Worm (Caenorhabditis elegans) whole organism, early embryonic: ENCODE data around the gene ZC373.2.

Source experiments
- B0310.2 ChIP-seq: sonication (generic microtip); optimal IDR thresholded peaks from 2 replicates; lab custom pipeline; 2016; ENCODE audit warnings: mild to moderate bottlenecking, missing genetic modification characterization, missing compliant biosample characterization
- F13C5.2 ChIP-seq: sonication (generic microtip); optimal IDR thresholded peaks from 2 replicates; lab custom pipeline; 2017; ENCODE audit warnings: mild to moderate bottlenecking, missing genetic modification characterization, inconsistent platforms, missing compliant biosample characterization
- aly-1 ChIP-seq: sonication (generic microtip); optimal IDR thresholded peaks from 2 replicates; lab custom pipeline; 2016; ENCODE audit warnings: missing genetic modification characterization, missing compliant biosample characterization
- ama-1 ChIP-seq: fragments of 150-350 bp; optimal IDR thresholded peaks from 2 replicates; lab custom pipeline; 2014
- ceh-13 ChIP-seq: fragments of 200-800 bp; sonication (Bioruptor generic); optimal IDR thresholded peaks from 2 replicates; lab custom pipeline; 2018; ENCODE audit warnings: mild to moderate bottlenecking, missing genetic modification characterization, missing compliant biosample characterization
- ceh-36 ChIP-seq: sonication (generic microtip); optimal IDR thresholded peaks from 2 replicates; lab custom pipeline; 2016; ENCODE audit warnings: missing genetic modification characterization, inconsistent platforms, missing compliant biosample characterization
- ets-7 ChIP-seq: sonication (generic microtip); optimal IDR thresholded peaks from 2 replicates; lab custom pipeline; 2016; ENCODE audit warnings: missing genotype, missing genetic modification characterization, missing compliant biosample characterization
- flt-1 ChIP-seq: fragments of 200-800 bp; sonication (Bioruptor generic); IDR thresholded peaks from 2 replicates; pipeline ENCODE4 v1.3.6; 2022; ENCODE audit warnings: missing genetic modification characterization, missing compliant biosample characterization
- hmbx-1 ChIP-seq: sonication (generic microtip); optimal IDR thresholded peaks from 2 replicates; lab custom pipeline; 2016; ENCODE audit warnings: mild to moderate bottlenecking, missing genetic modification characterization, missing compliant biosample characterization
- hmg-4 ChIP-seq: fragments of 200-800 bp; sonication (Bioruptor generic); optimal IDR thresholded peaks from 2 replicates; lab custom pipeline; 2018; ENCODE audit warnings: mild to moderate bottlenecking, missing genetic modification characterization, missing compliant biosample characterization
- hnd-1 ChIP-seq: sonication (generic microtip); optimal IDR thresholded peaks from 2 replicates; lab custom pipeline; 2016; ENCODE audit warnings: missing genetic modification characterization, missing compliant biosample characterization
- pes-1 ChIP-seq: fragments of 200-800 bp; sonication (Bioruptor generic); IDR thresholded peaks from 2 replicates; pipeline ENCODE4 v1.3.6; 2022; ENCODE audit warnings: missing genetic modification reagents, missing genetic modification characterization, missing compliant biosample characterization
- scrt-1 ChIP-seq: fragments of 200-800 bp; sonication (Bioruptor generic); IDR thresholded peaks from 2 replicates; pipeline ENCODE4 v1.3.6; 2022; ENCODE audit warnings: missing genetic modification characterization, missing compliant biosample characterization
- sea-1 ChIP-seq: fragments of 200-800 bp; sonication (Bioruptor generic); conservative IDR thresholded peaks from 2 replicates; pipeline ENCODE4 v1.3.6; 2022; ENCODE audit warnings: missing genetic modification characterization, missing compliant biosample characterization
- tbx-11 ChIP-seq: fragments of 200-800 bp; sonication (Bioruptor generic); IDR thresholded peaks from 2 replicates; pipeline ENCODE4 v1.3.6; 2022; ENCODE audit warnings: missing genetic modification characterization, missing compliant biosample characterization
- tbx-37 ChIP-seq: fragments of 200-800 bp; sonication (Bioruptor generic); conservative IDR thresholded peaks from 2 replicates; pipeline ENCODE4 v1.3.6; 2022; ENCODE audit warnings: missing genetic modification reagents, missing genetic modification characterization, missing compliant biosample characterization
- tra-4 ChIP-seq: sonication (generic microtip); optimal IDR thresholded peaks from 2 replicates; lab custom pipeline; 2017; ENCODE audit warnings: missing genetic modification characterization, missing compliant biosample characterization

Gene ZC373.2

DNA sequence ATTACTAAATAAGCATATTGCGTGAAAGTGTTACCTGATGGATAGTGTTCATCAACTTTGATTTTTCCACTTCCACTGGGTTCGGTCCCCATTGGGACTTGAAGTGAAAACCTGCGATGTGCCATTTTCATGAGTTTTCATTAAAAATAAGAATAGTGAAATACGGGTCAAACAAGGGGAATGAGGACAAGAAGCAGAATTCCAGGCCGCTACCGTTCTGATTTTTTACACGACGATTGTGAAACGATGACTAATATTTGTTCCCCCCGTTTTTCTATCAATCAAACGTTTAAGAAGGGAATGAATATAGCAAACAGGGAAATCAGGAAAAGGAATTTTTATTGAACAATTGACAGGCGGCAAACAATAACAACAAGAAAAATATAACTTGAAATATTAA is 11.5 kb upstream of the ZC373.2 start, which contains the start of gene mlck-1:
Gene mlck-1, minus strand, starts transcription at position 101 of the 400 bp plus-strand sequence.
- no peak for TF ChIP-seq hnd-1
- no peak for TF ChIP-seq scrt-1 (GFP tag; lab: Robert Waterston, UW)
- TF ChIP-seq tra-4 (tag; lab: Kevin White, UChicago): no peak
- no peak for TF ChIP-seq ets-7 (tag; lab: Kevin White, UChicago)
- no peak for TF ChIP-seq hmbx-1 (tag; lab: Kevin White, UChicago)
- no peak for TF ChIP-seq pes-1 (GFP tag; lab: Robert Waterston, UW)
- no peak for TF ChIP-seq sea-1 (GFP tag; lab: Robert Waterston, UW)
- no peak for TF ChIP-seq tbx-37 (GFP tag; lab: Robert Waterston, UW)
- no peak for TF ChIP-seq ceh-36 (tag; lab: Kevin White, UChicago)
- TF ChIP-seq F13C5.2 (tag; lab: Kevin White, UChicago): no peak
- no peak for TF ChIP-seq ceh-13
- TF ChIP-seq aly-1 (tag; lab: Kevin White, UChicago): no peak
- no peak for TF ChIP-seq B0310.2 (tag; lab: Kevin White, UChicago)
- no peak for TF ChIP-seq tbx-11 (GFP tag; lab: Robert Waterston, UW)
- no peak for TF ChIP-seq hmg-4 (GFP tag; lab: Kevin White, UChicago)
- no peak for TF ChIP-seq flt-1 (GFP tag; lab: Robert Waterston, UW)

DNA sequence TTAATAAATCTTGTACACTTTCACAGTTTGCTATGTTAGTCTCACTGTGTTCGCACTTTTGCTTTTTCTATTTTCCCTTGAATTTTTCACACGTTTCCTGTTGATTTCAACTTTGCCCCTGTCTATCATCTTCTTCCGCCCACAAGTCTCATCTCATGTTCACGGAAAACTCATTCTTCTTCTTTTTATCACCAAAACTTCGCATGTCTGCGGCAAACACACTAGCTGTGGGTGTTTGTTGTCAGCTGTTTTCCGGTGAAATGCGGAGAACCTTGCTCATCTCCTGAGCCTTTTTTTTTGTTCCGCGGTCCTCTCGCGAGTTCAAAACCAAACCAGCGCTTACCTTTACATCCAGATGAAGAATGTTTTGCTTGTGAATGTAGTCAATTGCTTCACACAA is 10.2 kb upstream of the ZC373.2 start:
- TF ChIP-seq tra-4 (tag; lab: Kevin White, UChicago) (no peak), flt-1 (GFP tag; lab: Robert Waterston, UW) (no peak), hmg-4 (GFP tag; lab: Kevin White, UChicago) (no peak), sea-1 (GFP tag; lab: Robert Waterston, UW) (no peak)

DNA sequence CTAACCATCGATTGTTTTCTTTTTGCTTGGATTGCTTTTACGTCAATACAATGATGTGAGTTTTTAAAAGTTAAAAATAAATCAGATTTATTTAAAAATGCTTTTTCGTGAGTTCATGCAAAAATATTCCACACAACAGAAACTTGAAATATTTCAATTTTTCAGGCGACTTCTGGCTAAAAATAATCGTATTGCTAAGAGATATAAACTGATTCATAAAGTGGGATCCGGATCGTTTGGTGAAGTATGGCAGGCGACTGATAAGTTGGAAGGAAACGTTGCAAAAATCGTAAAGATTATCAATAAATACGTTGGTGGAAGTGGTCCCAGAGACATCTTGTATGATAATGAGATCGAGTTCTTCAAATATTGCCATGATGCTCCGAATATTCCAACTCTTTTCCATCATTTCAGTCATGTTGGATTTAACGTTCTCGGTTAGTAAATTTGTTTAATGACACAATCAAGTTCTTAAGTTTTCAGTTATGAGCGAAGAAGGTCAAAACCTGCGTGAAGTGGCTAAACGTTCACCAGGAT is 2.3 kb upstream of the ZC373.2 start, which contains the start of gene ZC373.3:
Gene ZC373.3, plus strand, starts transcription at position 51 of the 537 bp plus-strand sequence.
- TF ChIP-seq ets-7 (tag; lab: Kevin White, UChicago) (no peak), tbx-11 (GFP tag; lab: Robert Waterston, UW) (no peak), hmbx-1 (tag; lab: Kevin White, UChicago) (no peak), ceh-36 (tag; lab: Kevin White, UChicago) (no peak), pes-1 (GFP tag; lab: Robert Waterston, UW) (no peak), ama-1 (lab: Kevin White, UChicago) (no peak), tbx-37 (GFP tag; lab: Robert Waterston, UW) (no peak), ceh-13 (no peak), B0310.2 (tag; lab: Kevin White, UChicago) (no peak), flt-1 (GFP tag; lab: Robert Waterston, UW) (no peak), F13C5.2 (tag; lab: Kevin White, UChicago) (no peak), scrt-1 (GFP tag; lab: Robert Waterston, UW) (no peak), hnd-1 (no peak), hmg-4 (GFP tag; lab: Kevin White, UChicago) (no peak)

ce11 chrX:10054410-10054800 is 3.8 kb downstream of the ZC373.2 start:
- no peak for TF ChIP-seq F13C5.2 (tag; lab: Kevin White, UChicago)

- TF ChIP-seq F13C5.2 (tag; lab: Kevin White, UChicago) (no peak), tbx-37 (GFP tag; lab: Robert Waterston, UW) (no peak), hnd-1 (no peak), hmg-4 (GFP tag; lab: Kevin White, UChicago) (no peak)
Observed at ce11 chrX:10053742-10054409, 4.4 kb downstream of the ZC373.2 start, which contains the start of gene cbs-1. Gene cbs-1, plus strand, starts transcription at chrX:10054275.

- no peak for TF ChIP-seq ceh-13
- TF ChIP-seq ets-7 (tag; lab: Kevin White, UChicago): no peak
- no peak for TF ChIP-seq sea-1 (GFP tag; lab: Robert Waterston, UW)
- TF ChIP-seq pes-1 (GFP tag; lab: Robert Waterston, UW): no peak
Observed at ce11 chrX:10051625-10052024, 6.6 kb downstream of the ZC373.2 start.

ce11 chrX:10049160-10049559 is 9.1 kb downstream of the ZC373.2 start, which contains the start of gene gnrr-3:
Gene gnrr-3, plus strand, starts transcription at chrX:10049460.
- no peak for TF ChIP-seq ama-1 (lab: Kevin White, UChicago)
- TF ChIP-seq aly-1 (tag; lab: Kevin White, UChicago): no peak
- TF ChIP-seq tbx-37 (GFP tag; lab: Robert Waterston, UW): no peak
- no peak for TF ChIP-seq tra-4 (tag; lab: Kevin White, UChicago)
- no peak for TF ChIP-seq pes-1 (GFP tag; lab: Robert Waterston, UW)
- TF ChIP-seq ceh-13: no peak
- no peak for TF ChIP-seq B0310.2 (tag; lab: Kevin White, UChicago)
- TF ChIP-seq tbx-11 (GFP tag; lab: Robert Waterston, UW): no peak
- no peak for TF ChIP-seq hnd-1
- TF ChIP-seq sea-1 (GFP tag; lab: Robert Waterston, UW): no peak
- TF ChIP-seq ceh-36 (tag; lab: Kevin White, UChicago): no peak
- no peak for TF ChIP-seq hmg-4 (GFP tag; lab: Kevin White, UChicago)

DNA sequence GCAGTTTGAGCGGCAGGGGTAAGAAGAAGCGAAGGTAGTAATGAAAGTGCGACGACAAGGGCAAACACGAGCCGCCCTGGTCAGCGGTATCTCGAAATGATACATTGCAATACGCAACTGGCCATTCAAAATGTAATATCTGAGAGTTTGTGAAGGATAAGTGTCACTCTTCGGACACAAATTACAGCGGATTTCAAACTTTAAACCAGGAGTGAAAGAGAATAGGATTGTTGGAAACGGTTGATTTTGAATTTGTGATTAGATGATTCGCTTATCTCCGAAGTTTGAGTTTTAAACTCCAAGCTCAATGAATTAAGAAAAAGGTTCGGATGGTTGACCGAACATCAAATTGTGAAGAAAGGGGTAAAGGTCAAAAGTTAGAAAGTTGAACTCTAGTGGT is 10.9 kb downstream of the ZC373.2 start, which contains the start of gene ZC374.2:
Gene ZC374.2, minus strand, starts transcription at position 101 of the 400 bp plus-strand sequence.
- no peak for TF ChIP-seq sea-1 (GFP tag; lab: Robert Waterston, UW)
- no peak for TF ChIP-seq hnd-1
- TF ChIP-seq F13C5.2 (tag; lab: Kevin White, UChicago): no peak
- no peak for TF ChIP-seq B0310.2 (tag; lab: Kevin White, UChicago)
- no peak for TF ChIP-seq aly-1 (tag; lab: Kevin White, UChicago)
- TF ChIP-seq ceh-36 (tag; lab: Kevin White, UChicago): no peak
- no peak for TF ChIP-seq flt-1 (GFP tag; lab: Robert Waterston, UW)
- no peak for TF ChIP-seq ama-1 (lab: Kevin White, UChicago)
- TF ChIP-seq tbx-37 (GFP tag; lab: Robert Waterston, UW): no peak
- TF ChIP-seq tbx-11 (GFP tag; lab: Robert Waterston, UW): no peak
- no peak for TF ChIP-seq pes-1 (GFP tag; lab: Robert Waterston, UW)
- TF ChIP-seq hmbx-1 (tag; lab: Kevin White, UChicago): no peak
- no peak for TF ChIP-seq hmg-4 (GFP tag; lab: Kevin White, UChicago)
- TF ChIP-seq tra-4 (tag; lab: Kevin White, UChicago): no peak
- TF ChIP-seq scrt-1 (GFP tag; lab: Robert Waterston, UW): no peak
- no peak for TF ChIP-seq ets-7 (tag; lab: Kevin White, UChicago)
- TF ChIP-seq ceh-13: no peak
